Fruit fly (Drosophila melanogaster) whole organism, embryonic: Measurements from ENCODE around the gene Hsp22.

Source experiments
- Bdp1 ChIP-seq: fragments of 200-800 bp; sonication (Bioruptor generic); optimal IDR thresholded peaks from 3 replicates; lab custom pipeline; 2016; ENCODE audit warnings: missing biosample characterization, missing genetic modification characterization
- Bgb ChIP-seq: fragments of 200-800 bp; sonication (Bioruptor generic); IDR thresholded peaks from 2 replicates; pipeline ENCODE4 v1.3.6; 2022; ENCODE audit warnings: missing biosample characterization, missing genetic modification characterization; ENCODE audit not compliant: partially characterized antibody
- Bteb2 ChIP-seq: fragments of 200-800 bp; sonication (Bioruptor generic); optimal IDR thresholded peaks from 2 replicates; lab custom pipeline; 2016; ENCODE audit warnings: missing biosample characterization, missing genetic modification characterization
- C15 ChIP-seq: fragments of 200-800 bp; sonication (Bioruptor generic); IDR thresholded peaks from 3 replicates; pipeline ENCODE4 v1.3.6; 2022; ENCODE audit warnings: missing biosample characterization, missing genetic modification characterization
- CG10979 ChIP-seq: fragments of 200-800 bp; sonication (Bioruptor generic); optimal IDR thresholded peaks from 2 replicates; lab custom pipeline; 2018; ENCODE audit warnings: missing biosample characterization, mild to moderate bottlenecking, missing genetic modification characterization, moderate library complexity
- CG11696 ChIP-seq: fragments of 200-800 bp; sonication (Bioruptor generic); IDR thresholded peaks from 2 replicates; pipeline ENCODE4 v1.3.6; 2022; ENCODE audit warnings: missing biosample characterization, missing genetic modification characterization
- CG12071 ChIP-seq: fragments of 200-800 bp; sonication (Bioruptor generic); optimal IDR thresholded peaks from 3 replicates; lab custom pipeline; 2018; ENCODE audit warnings: missing biosample characterization, mild to moderate bottlenecking, missing genetic modification characterization
- CG1233 ChIP-seq: fragments of 200-800 bp; sonication (Bioruptor generic); optimal IDR thresholded peaks from 4 replicates; lab custom pipeline; 2018; ENCODE audit warnings: missing biosample characterization, mild to moderate bottlenecking, missing genetic modification characterization
- CG14965 ChIP-seq: fragments of 200-800 bp; sonication (Bioruptor generic); optimal IDR thresholded peaks from 2 replicates; lab custom pipeline; 2016; ENCODE audit warnings: missing biosample characterization, missing genetic modification characterization, borderline replicate concordance
- CG17568 ChIP-seq: fragments of 200-800 bp; sonication (Bioruptor generic); optimal IDR thresholded peaks from 2 replicates; lab custom pipeline; 2018; ENCODE audit warnings: missing biosample characterization, mild to moderate bottlenecking, missing genetic modification characterization, moderate library complexity
- CG1832 ChIP-seq: fragments of 200-800 bp; sonication (Bioruptor generic); optimal IDR thresholded peaks from 2 replicates; lab custom pipeline; 2017; ENCODE audit warnings: missing biosample characterization, mild to moderate bottlenecking, missing genetic modification characterization, inconsistent platforms
- CG34422 ChIP-seq: fragments of 200-800 bp; sonication (Bioruptor generic); IDR thresholded peaks from 3 replicates; pipeline ENCODE4 v1.3.6; 2022; ENCODE audit warnings: missing biosample characterization, missing genetic modification characterization
- CG4282 ChIP-seq: fragments of 200-800 bp; sonication (Bioruptor generic); optimal IDR thresholded peaks from 2 replicates; lab custom pipeline; 2016; ENCODE audit warnings: missing biosample characterization, missing genetic modification characterization
- CG5180 ChIP-seq: fragments of 200-800 bp; sonication (Bioruptor generic); optimal IDR thresholded peaks from 3 replicates; lab custom pipeline; 2017; ENCODE audit warnings: missing biosample characterization, missing genetic modification characterization, mild to moderate bottlenecking, moderate library complexity, missing genetic modification reagents
- CG6765 ChIP-seq: fragments of 200-800 bp; sonication (Bioruptor generic); optimal IDR thresholded peaks from 3 replicates; lab custom pipeline; 2017; ENCODE audit warnings: missing biosample characterization, mild to moderate bottlenecking, missing genetic modification characterization
- CG7372 ChIP-seq: fragments of 200-800 bp; sonication (Bioruptor generic); IDR thresholded peaks from 2 replicates; pipeline ENCODE4 v1.3.6; 2022; ENCODE audit warnings: missing biosample characterization, missing genetic modification characterization
- CG7987 ChIP-seq: fragments of 200-800 bp; sonication (Bioruptor generic); optimal IDR thresholded peaks from 2 replicates; lab custom pipeline; 2018; ENCODE audit warnings: missing biosample characterization, mild to moderate bottlenecking, missing genetic modification characterization, moderate library complexity
- CG8359 ChIP-seq: fragments of 200-800 bp; sonication (Bioruptor generic); optimal IDR thresholded peaks from 2 replicates; lab custom pipeline; 2017; ENCODE audit warnings: missing biosample characterization, mild to moderate bottlenecking, missing genetic modification characterization, borderline replicate concordance
- CG8944 ChIP-seq: fragments of 200-800 bp; sonication (Bioruptor generic); optimal IDR thresholded peaks from 3 replicates; lab custom pipeline; 2016; ENCODE audit warnings: missing biosample characterization, missing genetic modification characterization
- CG9437 ChIP-seq: fragments of 200-800 bp; sonication (Bioruptor generic); optimal IDR thresholded peaks from 2 replicates; lab custom pipeline; 2018; ENCODE audit warnings: missing biosample characterization, mild to moderate bottlenecking, missing genetic modification characterization
- CG9817 ChIP-seq: fragments of 200-800 bp; sonication (Bioruptor generic); optimal IDR thresholded peaks from 2 replicates; lab custom pipeline; 2018; ENCODE audit warnings: missing biosample characterization, mild to moderate bottlenecking, missing genetic modification characterization, moderate library complexity
- CTCF ChIP-seq: fragments of 200-800 bp; sonication (Bioruptor generic); optimal IDR thresholded peaks from 2 replicates; lab custom pipeline; 2017; ENCODE audit warnings: missing biosample characterization, mild to moderate bottlenecking, missing genetic modification characterization, moderate library complexity
- Doc3 ChIP-seq: fragments of 200-800 bp; sonication (Bioruptor generic); IDR thresholded peaks from 3 replicates; pipeline ENCODE4 v1.3.6; 2022; ENCODE audit warnings: missing biosample characterization, missing genetic modification characterization; ENCODE audit not compliant: partially characterized antibody
- HLH4C ChIP-seq: fragments of 200-800 bp; sonication (Bioruptor generic); IDR thresholded peaks from 3 replicates; pipeline ENCODE4 v1.3.6; 2022; ENCODE audit warnings: missing biosample characterization, missing genetic modification characterization; ENCODE audit not compliant: partially characterized antibody
- HLHmδ ChIP-seq: fragments of 200-800 bp; sonication (Bioruptor generic); optimal IDR thresholded peaks from 2 replicates; lab custom pipeline; 2018; ENCODE audit warnings: missing biosample characterization, mild to moderate bottlenecking, missing genetic modification characterization, moderate library complexity
- Hey ChIP-seq: fragments of 200-800 bp; sonication (Bioruptor generic); optimal IDR thresholded peaks from 3 replicates; lab custom pipeline; 2018; ENCODE audit warnings: missing biosample characterization, mild to moderate bottlenecking, missing genetic modification characterization
- Hmx ChIP-seq: fragments of 200-800 bp; sonication (Bioruptor generic); optimal IDR thresholded peaks from 2 replicates; lab custom pipeline; 2016; ENCODE audit warnings: missing biosample characterization, missing genetic modification characterization
- Hr39 ChIP-seq: fragments of >200 bp; optimal IDR thresholded peaks from 2 replicates; lab custom pipeline; 2017
- Lpt ChIP-seq: fragments of >200 bp; optimal IDR thresholded peaks from 2 replicates; lab custom pipeline; 2018; ENCODE audit warnings: missing biosample characterization, missing genetic modification characterization
- Med ChIP-seq: fragments of 200-800 bp; sonication (Bioruptor generic); peaks from one replicate; lab custom pipeline; 2016; ENCODE audit warnings: missing biosample characterization, missing genetic modification characterization, mild to moderate bottlenecking, inconsistent platforms, moderate library complexity
- Oaz ChIP-seq: fragments of 200-800 bp; sonication (Bioruptor generic); IDR thresholded peaks from 2 replicates; pipeline ENCODE4 v1.3.6; 2022; ENCODE audit warnings: missing biosample characterization, missing genetic modification characterization
- Ravus ChIP-seq: fragments of 200-800 bp; sonication (Bioruptor generic); IDR thresholded peaks from 2 replicates; pipeline ENCODE4 v1.3.6; 2022; ENCODE audit warnings: missing biosample characterization, missing genetic modification characterization
- Sin3A ChIP-seq: fragments of >200 bp; optimal IDR thresholded peaks from 2 replicates; lab custom pipeline; 2018
- br ChIP-seq: fragments of >200 bp; optimal IDR thresholded peaks from 2 replicates; lab custom pipeline; 2017
- cas ChIP-seq: fragments of 200-800 bp; sonication (Bioruptor generic); IDR thresholded peaks from 2 replicates; pipeline ENCODE4 v1.3.6; 2022; ENCODE audit warnings: missing biosample characterization, missing genetic modification characterization
- chif ChIP-seq, 2 experiments: fragments of 200-800 bp; sonication (Bioruptor generic); optimal IDR thresholded peaks; 3 replicates each; lab custom pipeline; 2016; ENCODE audit warnings: missing biosample characterization in 2 of 2, missing genetic modification characterization in 2 of 2
- da ChIP-seq: fragments of 200-800 bp; sonication (Bioruptor generic); optimal IDR thresholded peaks from 2 replicates; lab custom pipeline; 2016; ENCODE audit warnings: missing biosample characterization, missing genetic modification characterization
- ems ChIP-seq: fragments of 200-800 bp; sonication (Bioruptor generic); optimal IDR thresholded peaks from 3 replicates; lab custom pipeline; 2016; ENCODE audit warnings: missing biosample characterization, missing genetic modification characterization
- fru ChIP-seq: fragments of >200 bp; optimal IDR thresholded peaks from 2 replicates; lab custom pipeline; 2017
- gce ChIP-seq: fragments of 200-800 bp; sonication (Bioruptor generic); IDR thresholded peaks from 3 replicates; pipeline ENCODE4 v1.3.6; 2022; ENCODE audit warnings: missing biosample characterization, missing genetic modification characterization
- gcm ChIP-seq: fragments of 200-800 bp; sonication (Bioruptor generic); optimal IDR thresholded peaks from 2 replicates; lab custom pipeline; 2019; ENCODE audit warnings: missing biosample characterization, mild to moderate bottlenecking, missing genetic modification characterization, moderate library complexity
- gsb-n ChIP-seq: fragments of 200-800 bp; sonication (Bioruptor generic); optimal IDR thresholded peaks from 3 replicates; lab custom pipeline; 2018; ENCODE audit warnings: missing biosample characterization, mild to moderate bottlenecking, missing genetic modification characterization
- lbe ChIP-seq: fragments of 200-800 bp; sonication (Bioruptor generic); optimal IDR thresholded peaks from 2 replicates; lab custom pipeline; 2016; ENCODE audit warnings: missing biosample characterization, mild to moderate bottlenecking, missing genetic modification characterization
- lilli ChIP-seq: fragments of 200-800 bp; sonication (Bioruptor generic); optimal IDR thresholded peaks from 3 replicates; lab custom pipeline; 2016; ENCODE audit warnings: missing biosample characterization, missing genetic modification characterization
- nau ChIP-seq: fragments of 200-800 bp; sonication (Bioruptor generic); optimal IDR thresholded peaks from 3 replicates; lab custom pipeline; 2017; ENCODE audit warnings: missing biosample characterization, mild to moderate bottlenecking, missing genetic modification characterization, missing genetic modification reagents
- row ChIP-seq: fragments of 200-800 bp; sonication (Bioruptor generic); IDR thresholded peaks from 3 replicates; pipeline ENCODE4 v1.3.6; 2022; ENCODE audit warnings: missing biosample characterization, missing genetic modification characterization
- sna ChIP-seq: fragments of 200-800 bp; sonication (Bioruptor generic); IDR thresholded peaks from 2 replicates; pipeline ENCODE4 v1.3.6; 2022; ENCODE audit warnings: missing biosample characterization, missing genetic modification characterization; ENCODE audit not compliant: partially characterized antibody
- sug ChIP-seq: fragments of 200-800 bp; optimal IDR thresholded peaks from 2 replicates; lab custom pipeline; 2019; ENCODE audit warnings: missing biosample characterization, mild to moderate bottlenecking, missing genetic modification characterization, moderate library complexity
- ttk ChIP-seq: fragments of 200-800 bp; sonication (Bioruptor generic); IDR thresholded peaks from 2 replicates; pipeline ENCODE4 v2.1.2; 2022; ENCODE audit warnings: missing biosample characterization, missing genetic modification characterization
- vfl ChIP-seq: fragments of 200-800 bp; sonication (Bioruptor generic); optimal IDR thresholded peaks from 2 replicates; lab custom pipeline; 2016; ENCODE audit warnings: missing biosample characterization, missing genetic modification characterization
- yki ChIP-seq: fragments of >200 bp; optimal IDR thresholded peaks from 3 replicates; lab custom pipeline; 2018
- zfh1 ChIP-seq: fragments of 200-800 bp; sonication (Bioruptor generic); IDR thresholded peaks from 3 replicates; pipeline ENCODE4 v1.3.6; 2022; ENCODE audit warnings: missing biosample characterization, missing genetic modification characterization

Hsp22 gene

dm6 chr3L:9420054-9420818 lies 47.5 kb downstream of the Hsp22 start (continued):
- TF ChIP-seq CG7987 (GFP tag; lab: Kevin White, UChicago) = no peak
- TF ChIP-seq Hr39 (lab: Kevin White, UChicago) = no peak
- TF ChIP-seq cas (GFP tag; lab: Robert Waterston, UW) = no peak
- no peak for TF ChIP-seq CG1832
- peak; percentile 5 for TF ChIP-seq CG10979 (tag; lab: Kevin White, UChicago)
- TF ChIP-seq da (GFP tag; lab: Kevin White, UChicago) = no peak
- peak in 1 of 2 experiments; percentile 28 for TF ChIP-seq chif (GFP tag; optimal IDR thresholded peaks at IDR 0.05; lab: Kevin White, UChicago)
- TF ChIP-seq Oaz = no peak
- TF ChIP-seq ems (GFP tag; lab: Kevin White, UChicago) = no peak
- no peak for TF ChIP-seq fru (lab: Kevin White, UChicago)
- no peak for TF ChIP-seq HLHmδ (GFP tag; lab: Kevin White, UChicago)
- TF ChIP-seq Lpt (GFP tag; lab: Kevin White, UChicago) = no peak
- peak; percentile 85 for TF ChIP-seq CG11696 (GFP tag; lab: Robert Waterston, UW)
- peak; percentile 27; the same call in 1 of the 3 replicates for TF ChIP-seq CG34422 (GFP tag; lab: Robert Waterston, UW)
- TF ChIP-seq CTCF = peak; percentile 9
- no peak for TF ChIP-seq HLH4C (GFP tag; lab: Robert Waterston, UW)
- no peak for TF ChIP-seq CG4282 (GFP tag; lab: Kevin White, UChicago)
- TF ChIP-seq yki = no peak
- TF ChIP-seq Ravus (GFP tag; lab: Robert Waterston, UW) = no peak
- no peak for TF ChIP-seq gcm
- no peak for TF ChIP-seq vfl (GFP tag; lab: Kevin White, UChicago)
- peak; percentile 29 for TF ChIP-seq CG17568 (GFP tag; lab: Kevin White, UChicago)
- no peak for TF ChIP-seq br
- TF ChIP-seq C15 (GFP tag; lab: Robert Waterston, UW) = no peak
- peak; percentile 90 for TF ChIP-seq sug
- TF ChIP-seq CG9817 (tag; lab: Kevin White, UChicago) = peak; percentile 15
- peak; percentile 92 for TF ChIP-seq lbe (GFP tag; lab: Kevin White, UChicago)
- TF ChIP-seq gsb-n (tag; lab: Kevin White, UChicago) = peak; percentile 35
- peak; percentile 24 for TF ChIP-seq CG9437
- TF ChIP-seq zfh1 (GFP tag; lab: Robert Waterston, UW) = 0 out of 3 replicates have a peak, but pooled peaks have one; percentile 16
- TF ChIP-seq CG6765 (GFP tag; lab: Kevin White, UChicago) = no peak
- TF ChIP-seq Bgb (GFP tag; lab: Robert Waterston, UW) = no peak
- TF ChIP-seq CG8944 (GFP tag; lab: Kevin White, UChicago) = no peak
- no peak for TF ChIP-seq CG12071 (GFP tag; lab: Kevin White, UChicago)
- peak; percentile 81 for TF ChIP-seq Med (GFP tag; lab: Kevin White, UChicago)
- no peak for TF ChIP-seq Sin3A (lab: Kevin White, UChicago)
- TF ChIP-seq ttk (GFP tag; lab: Robert Waterston, UW) = peak; percentile 54
- TF ChIP-seq row = peak; percentile 75
- no peak for TF ChIP-seq Hey (tag; lab: Kevin White, UChicago)
- TF ChIP-seq CG1233 (GFP tag; lab: Kevin White, UChicago) = peak; percentile 12
- no peak for TF ChIP-seq gce (GFP tag; lab: Robert Waterston, UW)
- peak; percentile 59 for TF ChIP-seq nau
- TF ChIP-seq sna (GFP tag; lab: Robert Waterston, UW) = no peak
- TF ChIP-seq Hmx (GFP tag; lab: Kevin White, UChicago) = no peak
- no peak for TF ChIP-seq Bdp1 (GFP tag; lab: Kevin White, UChicago)
- TF ChIP-seq CG8359 (GFP tag; lab: Kevin White, UChicago) = no peak
- no peak for TF ChIP-seq Doc3
- TF ChIP-seq CG7372 (GFP tag; lab: Robert Waterston, UW) = no peak
- TF ChIP-seq CG5180 (GFP tag; lab: Kevin White, UChicago) = no peak
- peak; percentile 18 for TF ChIP-seq lilli
- TF ChIP-seq Bteb2 = peak; percentile 16
- TF ChIP-seq CG14965 (GFP tag; lab: Kevin White, UChicago) = no peak
